Worm (Caenorhabditis elegans) whole organism, L1 larva: ENCODE results near the gene cpna-2.

Source experiments
- C04F5.9 ChIP-seq: sonication (generic microtip); optimal IDR thresholded peaks from 2 replicates; lab custom pipeline; 2016; ENCODE audit warnings: missing genetic modification characterization, missing compliant biosample characterization
- C34B4.2 ChIP-seq: sonication (generic microtip); optimal IDR thresholded peaks from 2 replicates; lab custom pipeline; 2017; ENCODE audit warnings: mild to moderate bottlenecking, missing genetic modification characterization, missing compliant biosample characterization
- Y116A8C.19 ChIP-seq: sonication (generic microtip); optimal IDR thresholded peaks from 2 replicates; lab custom pipeline; 2016; ENCODE audit warnings: missing compliant biosample characterization, missing genetic modification characterization, borderline replicate concordance
- ama-1 ChIP-seq: fragments of 150-350 bp; optimal IDR thresholded peaks from 2 replicates; lab custom pipeline; 2014
- blmp-1 ChIP-seq: fragments of 150-350 bp; optimal IDR thresholded peaks from 2 replicates; lab custom pipeline; 2014; ENCODE audit warnings: missing biosample characterization, missing genetic modification characterization
- ceh-63 ChIP-seq: fragments of 200-800 bp; sonication (Bioruptor generic); optimal IDR thresholded peaks from 2 replicates; lab custom pipeline; 2018; ENCODE audit warnings: mild to moderate bottlenecking, missing genetic modification characterization, missing compliant biosample characterization
- ceh-8 ChIP-seq: fragments of 200-800 bp; sonication (Bioruptor generic); optimal IDR thresholded peaks from 2 replicates; lab custom pipeline; 2018; ENCODE audit warnings: mild to moderate bottlenecking, missing genetic modification characterization, moderate library complexity, missing compliant biosample characterization
- ceh-82 ChIP-seq, 3 experiments: fragments of 150-350 bp in 1 of 3; sonication (generic microtip) in 2 of 3; optimal IDR thresholded peaks; 2 replicates each; lab custom pipeline; 2014 to 2017; ENCODE audit warnings: missing biosample characterization in 3 of 3, missing genetic modification characterization in 3 of 3
- ceh-88 ChIP-seq: fragments of 200-800 bp; sonication (Bioruptor generic); IDR thresholded peaks from 2 replicates; pipeline ENCODE4 v1.3.6; 2022; ENCODE audit warnings: missing genetic modification characterization, missing compliant biosample characterization
- dpl-1 ChIP-seq, 3 experiments: fragments of 150-350 bp in 2 of 3; sonication (generic microtip) in 1 of 3; optimal IDR thresholded peaks; 2 replicates each; lab custom pipeline; 2014 to 2017; ENCODE audit warnings: missing biosample characterization in 3 of 3, missing genetic modification characterization in 3 of 3, missing genetic modification reagents in 3 of 3
- efl-1 ChIP-seq, 4 experiments: fragments of 150-350 bp; optimal IDR thresholded peaks in 3 of 4; peaks in 1 of 4; 1 replicate in 1 of 4; 2 replicates in 3 of 4; lab custom pipeline; 2014; ENCODE audit warnings: missing biosample characterization in 2 of 4, missing genetic modification characterization in 2 of 4, missing genetic modification reagents in 2 of 4
- elt-2 ChIP-seq: sonication (generic microtip); optimal IDR thresholded peaks from 2 replicates; lab custom pipeline; 2016; ENCODE audit warnings: missing genetic modification characterization, mild to moderate bottlenecking, inconsistent platforms, missing compliant biosample characterization, missing genetic modification reagents
- elt-3 ChIP-seq, 6 experiments: fragments of 150-350 bp in 1 of 6; sonication (generic microtip); optimal IDR thresholded peaks; 2 replicates each; lab custom pipeline; 2017 to 2018; ENCODE audit warnings: missing biosample characterization in 6 of 6, missing genetic modification characterization in 6 of 6, inconsistent platforms in 1 of 6
- ets-5 ChIP-seq: fragments of 200-800 bp; sonication (Bioruptor generic); IDR thresholded peaks from 2 replicates; pipeline ENCODE4 v1.3.6; 2022; ENCODE audit warnings: missing genetic modification characterization, missing compliant biosample characterization
- fkh-4 ChIP-seq: sonication (generic microtip); optimal IDR thresholded peaks from 2 replicates; lab custom pipeline; 2016; ENCODE audit warnings: missing compliant biosample characterization, missing genetic modification characterization, borderline replicate concordance
- hpl-2 ChIP-seq: fragments of 150-350 bp; optimal IDR thresholded peaks from 2 replicates; lab custom pipeline; 2014; ENCODE audit warnings: missing biosample characterization, missing genetic modification reagents, missing genetic modification characterization
- isw-1 ChIP-seq: fragments of 200-800 bp; sonication (Bioruptor generic); IDR thresholded peaks from 2 replicates; pipeline ENCODE4 v1.3.6; 2022; ENCODE audit warnings: missing genetic modification characterization, missing compliant biosample characterization
- lin-13 ChIP-seq: fragments of 150-350 bp; optimal IDR thresholded peaks from 2 replicates; lab custom pipeline; 2014; ENCODE audit warnings: missing biosample characterization, missing genetic modification reagents, missing genetic modification characterization
- lin-14 ChIP-seq: fragments of 200-800 bp; sonication (Bioruptor generic); optimal IDR thresholded peaks from 2 replicates; lab custom pipeline; 2018; ENCODE audit warnings: mild to moderate bottlenecking, missing genetic modification characterization, moderate library complexity, missing compliant biosample characterization
- lin-15B ChIP-seq: fragments of 150-350 bp; sonication (generic microtip); optimal IDR thresholded peaks from 3 replicates; lab custom pipeline; 2014; ENCODE audit warnings: missing biosample characterization, missing genetic modification characterization
- lin-35 ChIP-seq, 2 experiments: fragments of 150-350 bp; optimal IDR thresholded peaks; 2 replicates each; lab custom pipeline; 2014; ENCODE audit warnings: missing biosample characterization in 2 of 2, missing genetic modification characterization in 2 of 2, missing genetic modification reagents in 2 of 2
- lin-39 ChIP-seq: fragments of 150-350 bp; optimal IDR thresholded peaks from 2 replicates; lab custom pipeline; 2014; ENCODE audit warnings: missing biosample characterization, missing genetic modification reagents, missing genetic modification characterization
- lir-3 ChIP-seq: sonication (generic microtip); optimal IDR thresholded peaks from 2 replicates; lab custom pipeline; 2016; ENCODE audit warnings: mild to moderate bottlenecking, missing genetic modification characterization, moderate library complexity, missing compliant biosample characterization; ENCODE audit not compliant: poor library complexity
- lsy-2 ChIP-seq, 2 experiments: fragments of 150-350 bp; optimal IDR thresholded peaks; 2 replicates each; lab custom pipeline; 2014; ENCODE audit warnings: missing biosample characterization in 2 of 2, missing genetic modification characterization in 2 of 2
- mdl-1 ChIP-seq, 2 experiments: fragments of 150-350 bp; optimal IDR thresholded peaks; 2 replicates each; lab custom pipeline; 2014 to 2017; ENCODE audit warnings: missing biosample characterization in 2 of 2, missing genetic modification characterization in 2 of 2, inconsistent platforms in 1 of 2
- mef-2 ChIP-seq: fragments of 150-350 bp; optimal IDR thresholded peaks from 2 replicates; lab custom pipeline; 2014; ENCODE audit warnings: missing biosample characterization, missing genetic modification characterization
- mep-1 ChIP-seq: fragments of 150-350 bp; optimal IDR thresholded peaks from 2 replicates; lab custom pipeline; 2014; ENCODE audit warnings: missing biosample characterization, missing genetic modification characterization
- nhr-28 ChIP-seq: fragments of 150-350 bp; optimal IDR thresholded peaks from 2 replicates; lab custom pipeline; 2014; ENCODE audit warnings: missing biosample characterization, missing genetic modification characterization
- nhr-47 ChIP-seq: sonication (generic microtip); optimal IDR thresholded peaks from 2 replicates; lab custom pipeline; 2016; ENCODE audit warnings: mild to moderate bottlenecking, missing genetic modification characterization, moderate library complexity, missing compliant biosample characterization
- nhr-71 ChIP-seq: sonication (generic microtip); optimal IDR thresholded peaks from 2 replicates; lab custom pipeline; 2016; ENCODE audit warnings: mild to moderate bottlenecking, missing genetic modification characterization, moderate library complexity, missing compliant biosample characterization
- nhr-76 ChIP-seq: sonication (generic microtip); optimal IDR thresholded peaks from 2 replicates; lab custom pipeline; 2017; ENCODE audit warnings: missing biosample characterization, missing genetic modification characterization
- nhr-77 ChIP-seq: fragments of 150-350 bp; optimal IDR thresholded peaks from 2 replicates; lab custom pipeline; 2014; ENCODE audit warnings: missing biosample characterization, missing genetic modification characterization
- nhr-84 ChIP-seq: sonication (generic microtip); optimal IDR thresholded peaks from 2 replicates; lab custom pipeline; 2017; ENCODE audit warnings: missing biosample characterization, missing genetic modification characterization
- nhr-85 ChIP-seq: sonication (generic microtip); peaks from one replicate; lab custom pipeline; 2016; ENCODE audit warnings: missing genetic modification characterization, inconsistent platforms, missing compliant biosample characterization
- pax-3 ChIP-seq: fragments of 200-800 bp; sonication (Bioruptor generic); optimal IDR thresholded peaks from 2 replicates; lab custom pipeline; 2018; ENCODE audit warnings: mild to moderate bottlenecking, missing genetic modification characterization, moderate library complexity, missing compliant biosample characterization
- pqm-1 ChIP-seq: sonication (generic microtip); optimal IDR thresholded peaks from 3 replicates; lab custom pipeline; 2017; ENCODE audit warnings: missing biosample characterization, missing genetic modification characterization
- rnt-1 ChIP-seq: sonication (generic microtip); optimal IDR thresholded peaks from 2 replicates; lab custom pipeline; 2016; ENCODE audit warnings: mild to moderate bottlenecking, missing genetic modification characterization, moderate library complexity, missing compliant biosample characterization
- skn-1 ChIP-seq: fragments of 150-350 bp; optimal IDR thresholded peaks from 2 replicates; lab custom pipeline; 2014; ENCODE audit warnings: missing biosample characterization, missing genetic modification characterization
- snu-23 ChIP-seq: sonication (generic microtip); optimal IDR thresholded peaks from 2 replicates; lab custom pipeline; 2016; ENCODE audit warnings: missing genetic modification characterization, missing compliant biosample characterization
- sox-4 ChIP-seq: sonication (generic microtip); optimal IDR thresholded peaks from 2 replicates; lab custom pipeline; 2016; ENCODE audit warnings: missing genetic modification characterization, missing compliant biosample characterization
- sptf-1 ChIP-seq: fragments of 150-350 bp; optimal IDR thresholded peaks from 2 replicates; lab custom pipeline; 2014; ENCODE audit warnings: missing biosample characterization, missing genetic modification characterization
- tlp-1 ChIP-seq: fragments of 150-350 bp; optimal IDR thresholded peaks from 2 replicates; lab custom pipeline; 2014; ENCODE audit warnings: missing biosample characterization, missing genetic modification characterization
- unc-130 ChIP-seq: fragments of 150-350 bp; optimal IDR thresholded peaks from 2 replicates; lab custom pipeline; 2017; ENCODE audit warnings: missing biosample characterization, missing genetic modification characterization, inconsistent platforms
- unc-30 ChIP-seq: sonication (generic microtip); optimal IDR thresholded peaks from 2 replicates; lab custom pipeline; 2017; ENCODE audit warnings: missing biosample characterization, missing genetic modification characterization
- unc-62 ChIP-seq: fragments of 150-350 bp; optimal IDR thresholded peaks from 2 replicates; lab custom pipeline; 2014; ENCODE audit warnings: missing biosample characterization, missing genetic modification reagents, missing genetic modification characterization
- unc-86 ChIP-seq: sonication (generic microtip); optimal IDR thresholded peaks from 2 replicates; lab custom pipeline; 2016; ENCODE audit warnings: missing genetic modification characterization, missing compliant biosample characterization
- xbp-1 ChIP-seq: sonication (generic microtip); optimal IDR thresholded peaks from 2 replicates; lab custom pipeline; 2016; ENCODE audit warnings: missing genetic modification characterization, missing compliant biosample characterization
- ztf-4 ChIP-seq: fragments of 150-350 bp; optimal IDR thresholded peaks from 2 replicates; lab custom pipeline; 2014; ENCODE audit warnings: missing biosample characterization, missing genetic modification characterization

cpna-2 gene

ce11 chrII:7777320-7777978 is 52.7 kb downstream of the cpna-2 start, which contains the start of gene mthf-1 (continued):
- TF ChIP-seq ets-5, result no peak
- TF ChIP-seq ama-1 (lab: Kevin White, UChicago), result no peak
- peak; percentile 69 for TF ChIP-seq blmp-1 (tag; lab: Kevin White, UChicago)
- TF ChIP-seq pqm-1 (tag; lab: Kevin White, UChicago), result no peak
- TF ChIP-seq hpl-2, result no peak
- TF ChIP-seq mef-2 (tag; lab: Kevin White, UChicago), result no peak
- TF ChIP-seq lsy-2 (tag; optimal IDR thresholded peaks at IDR 0.05; lab: Kevin White, UChicago), result peak in 1 of 2 experiments; percentile 1
- no peak for TF ChIP-seq unc-86 (tag; lab: Kevin White, UChicago)
- peak in 1 of 2 experiments; percentile 60 for TF ChIP-seq lin-35 (GFP tag; optimal IDR thresholded peaks at IDR 0.05; lab: Kevin White, UChicago)
- peak in 4 of 6 experiments; percentile 23 to 73 (median 67) for TF ChIP-seq elt-3 (tag; optimal IDR thresholded peaks at IDR 0.05; lab: Kevin White, UChicago)

ce11 chrII:7778273-7778672 is 53.6 kb downstream of the cpna-2 start:
- TF ChIP-seq elt-2 (tag; lab: Kevin White, UChicago) (peak; percentile 4), C04F5.9 (tag; lab: Kevin White, UChicago) (no peak)

ce11 chrII:7781102-7781616 is 56.5 kb downstream of the cpna-2 start, which contains the start of the genes snpc-1.1 and spdl-1:
Gene snpc-1.1 (minus strand): TSS chrII:7781301.
Gene spdl-1 (plus strand): TSS chrII:7781566.
- TF ChIP-seq nhr-76, result no peak
- no peak for TF ChIP-seq Y116A8C.19 (tag; lab: Kevin White, UChicago)
- TF ChIP-seq lin-14, result peak; percentile 13
- no peak for TF ChIP-seq ama-1 (lab: Kevin White, UChicago)
- no peak for TF ChIP-seq tlp-1 (tag; lab: Kevin White, UChicago)
- no peak for TF ChIP-seq unc-30 (tag; lab: Kevin White, UChicago)
- peak; percentile 67 to 91 for TF ChIP-seq lin-35 (GFP tag; optimal IDR thresholded peaks at IDR 0.05; lab: Kevin White, UChicago)
- TF ChIP-seq lin-13 (GFP tag; lab: Kevin White, UChicago), result no peak
- peak; percentile 30 for TF ChIP-seq mep-1 (tag; lab: Kevin White, UChicago)
- TF ChIP-seq lin-15B (tag; lab: Kevin White, UChicago), result peak; percentile 1
- no peak for TF ChIP-seq lir-3 (tag; lab: Kevin White, UChicago)
- no peak for TF ChIP-seq ztf-4 (tag; lab: Kevin White, UChicago)
- peak in 1 of 2 experiments; percentile 65 for TF ChIP-seq lsy-2 (tag; optimal IDR thresholded peaks at IDR 0.05; lab: Kevin White, UChicago)
- no peak for TF ChIP-seq unc-130
- TF ChIP-seq sptf-1 (tag; lab: Kevin White, UChicago), result no peak
- no peak for TF ChIP-seq fkh-4 (tag; lab: Kevin White, UChicago)
- TF ChIP-seq snu-23 (GFP tag; lab: Kevin White, UChicago), result peak; percentile 24
- TF ChIP-seq isw-1 (GFP tag; lab: Robert Waterston, UW), result no peak
- peak; percentile 5 for TF ChIP-seq nhr-85
- TF ChIP-seq pax-3 (tag; lab: Kevin White, UChicago), result no peak
- no peak for TF ChIP-seq ceh-8 (GFP tag; lab: Kevin White, UChicago)
- no peak for TF ChIP-seq nhr-28 (tag; lab: Kevin White, UChicago)
- no peak for TF ChIP-seq lin-39
- TF ChIP-seq nhr-77, result no peak
- peak; percentile 75 to 79 for TF ChIP-seq efl-1 (optimal IDR thresholded peaks at IDR 0.05; lab: Kevin White, UChicago)
- TF ChIP-seq efl-1 (GFP tag; optimal IDR thresholded peaks at IDR 0.05 in 1 of 2; lab: Kevin White, UChicago), result peak; percentile 84 to 97
- TF ChIP-seq nhr-84, result no peak
- TF ChIP-seq ceh-63, result no peak
- no peak for TF ChIP-seq nhr-47 (tag; lab: Kevin White, UChicago)
- peak in 1 of 2 experiments; percentile 7 for TF ChIP-seq mdl-1 (tag; optimal IDR thresholded peaks at IDR 0.05; lab: Kevin White, UChicago)
- TF ChIP-seq xbp-1 (tag; lab: Kevin White, UChicago), result no peak
- no peak for TF ChIP-seq ceh-88
- peak; percentile 22 for TF ChIP-seq rnt-1 (tag; lab: Kevin White, UChicago)
- TF ChIP-seq sox-4 (tag; lab: Kevin White, UChicago), result no peak
- peak; percentile 27 for TF ChIP-seq skn-1 (tag; lab: Kevin White, UChicago)
- no peak for TF ChIP-seq unc-62 (GFP tag; lab: Kevin White, UChicago)
- peak in 1 of 3 experiments; percentile 7 for TF ChIP-seq ceh-82 (tag; optimal IDR thresholded peaks at IDR 0.05; lab: Kevin White, UChicago)
- TF ChIP-seq nhr-71 (tag; lab: Kevin White, UChicago), result no peak
- no peak for TF ChIP-seq C34B4.2
- peak; percentile 71 to 88 (median 77) for TF ChIP-seq dpl-1 (GFP tag; optimal IDR thresholded peaks at IDR 0.05; lab: Kevin White, UChicago)
